Worm (Caenorhabditis elegans) whole organism, L4 larva: ENCODE data around the gene C32H11.3.

Source experiments
- F10B5.3 ChIP-seq: sonication (generic microtip); optimal IDR thresholded peaks from 2 replicates; lab custom pipeline; 2016; ENCODE audit warnings: mild to moderate bottlenecking, missing genetic modification characterization, missing compliant biosample characterization
- F44E2.7 ChIP-seq: fragments of 200-800 bp; sonication (Bioruptor generic); IDR thresholded peaks from 2 replicates; pipeline ENCODE4 v2.1.2; 2022; ENCODE audit warnings: missing genetic modification characterization, missing compliant biosample characterization
- Y105C5A.15 ChIP-seq: fragments of 200-800 bp; sonication (Bioruptor generic); IDR thresholded peaks from 2 replicates; pipeline ENCODE4 v1.3.6; 2022; ENCODE audit warnings: missing genetic modification characterization, missing compliant biosample characterization
- Y5F2A.4 ChIP-seq: fragments of 200-800 bp; sonication (Bioruptor generic); optimal IDR thresholded peaks from 2 replicates; lab custom pipeline; 2018; ENCODE audit warnings: mild to moderate bottlenecking, missing genetic modification characterization, missing compliant biosample characterization
- aly-2 ChIP-seq: sonication (generic microtip); optimal IDR thresholded peaks from 2 replicates; lab custom pipeline; 2018; ENCODE audit warnings: missing biosample characterization, missing genetic modification characterization
- ceh-20 ChIP-seq: fragments of 200-800 bp; sonication (Bioruptor generic); IDR thresholded peaks from 2 replicates; pipeline ENCODE4 v1.3.6; 2022; ENCODE audit warnings: missing genetic modification reagents, missing genetic modification characterization, missing compliant biosample characterization
- ces-1 ChIP-seq: fragments of 150-350 bp; sonication (generic microtip); optimal IDR thresholded peaks from 4 replicates; lab custom pipeline; 2014; ENCODE audit warnings: missing biosample characterization, missing genetic modification reagents, missing genetic modification characterization
- daf-8 ChIP-seq: fragments of 200-800 bp; sonication (Bioruptor generic); IDR thresholded peaks from 2 replicates; pipeline ENCODE4 v1.3.6; 2022; ENCODE audit warnings: missing genetic modification characterization, missing compliant biosample characterization
- dmd-6 ChIP-seq: fragments of 200-800 bp; sonication (Bioruptor generic); IDR thresholded peaks from 2 replicates; pipeline ENCODE4 v1.3.6; 2022; ENCODE audit warnings: missing genetic modification reagents, missing genetic modification characterization, missing compliant biosample characterization
- dve-1 ChIP-seq: sonication (generic microtip); optimal IDR thresholded peaks from 2 replicates; lab custom pipeline; 2017; ENCODE audit warnings: antibody characterized with exemption, mild to moderate bottlenecking, missing genetic modification characterization, missing compliant biosample characterization; ENCODE audit not compliant: insufficient read depth
- egl-27 ChIP-seq: sonication (generic microtip); optimal IDR thresholded peaks from 3 replicates; lab custom pipeline; 2017; ENCODE audit warnings: missing biosample characterization, missing genetic modification reagents, missing genetic modification characterization
- egl-43 ChIP-seq: fragments of 200-800 bp; sonication (Bioruptor generic); IDR thresholded peaks from 2 replicates; pipeline ENCODE4 v1.3.6; 2022; ENCODE audit warnings: missing genetic modification reagents, missing genetic modification characterization, missing compliant biosample characterization
- fkh-10 ChIP-seq: fragments of 150-350 bp; optimal IDR thresholded peaks from 2 replicates; lab custom pipeline; 2014; ENCODE audit warnings: missing biosample characterization, missing genetic modification reagents, missing genetic modification characterization
- fos-1 ChIP-seq: fragments of 150-350 bp; optimal IDR thresholded peaks from 2 replicates; lab custom pipeline; 2014; ENCODE audit warnings: missing biosample characterization, missing genetic modification characterization
- gei-8 ChIP-seq: fragments of 200-800 bp; sonication (Bioruptor generic); optimal IDR thresholded peaks from 2 replicates; lab custom pipeline; 2018; ENCODE audit warnings: mild to moderate bottlenecking, missing genetic modification characterization, missing compliant biosample characterization
- hlh-11 ChIP-seq: fragments of 200-800 bp; sonication (Bioruptor generic); optimal IDR thresholded peaks from 2 replicates; lab custom pipeline; 2018; ENCODE audit warnings: mild to moderate bottlenecking, missing genetic modification characterization, missing compliant biosample characterization
- hmg-1.1 ChIP-seq: fragments of 200-800 bp; sonication (Bioruptor generic); IDR thresholded peaks from 2 replicates; pipeline ENCODE4 v1.3.6; 2022; ENCODE audit warnings: missing genetic modification reagents, missing genetic modification characterization, missing compliant biosample characterization
- lin-15B ChIP-seq: fragments of 150-350 bp; sonication (generic microtip); optimal IDR thresholded peaks from 3 replicates; lab custom pipeline; 2014; ENCODE audit warnings: missing biosample characterization, missing genetic modification characterization
- lin-29 ChIP-seq: fragments of 200-800 bp; sonication (Bioruptor generic); IDR thresholded peaks from 2 replicates; pipeline ENCODE4 v1.3.6; 2022; ENCODE audit warnings: missing genetic modification reagents, missing genetic modification characterization, missing compliant biosample characterization
- lir-3 ChIP-seq: sonication (generic microtip); optimal IDR thresholded peaks from 2 replicates; lab custom pipeline; 2016; ENCODE audit warnings: mild to moderate bottlenecking, missing genetic modification characterization, missing compliant biosample characterization
- madf-9 ChIP-seq: fragments of 200-800 bp; sonication (Bioruptor generic); conservative IDR thresholded peaks from 2 replicates; pipeline ENCODE4 v1.3.6; 2022; ENCODE audit warnings: missing genetic modification reagents, missing genetic modification characterization, missing compliant biosample characterization
- mdl-1 ChIP-seq, 2 experiments: fragments of 150-350 bp in 1 of 2; sonication (generic microtip) in 1 of 2; optimal IDR thresholded peaks; 2 replicates each; lab custom pipeline; 2014 to 2017; ENCODE audit warnings: missing biosample characterization in 2 of 2, missing genetic modification characterization in 2 of 2
- mep-1 ChIP-seq: fragments of 150-350 bp; sonication (generic microtip); optimal IDR thresholded peaks from 3 replicates; lab custom pipeline; 2014; ENCODE audit warnings: missing biosample characterization, missing genetic modification characterization
- nhr-111 ChIP-seq: fragments of 200-800 bp; sonication (Bioruptor generic); optimal IDR thresholded peaks from 2 replicates; lab custom pipeline; 2018; ENCODE audit warnings: mild to moderate bottlenecking, missing genetic modification characterization, missing compliant biosample characterization
- nhr-28 ChIP-seq: fragments of 150-350 bp; optimal IDR thresholded peaks from 2 replicates; lab custom pipeline; 2014; ENCODE audit warnings: missing biosample characterization, missing genetic modification characterization
- nhr-41 ChIP-seq: fragments of 200-800 bp; sonication (Bioruptor generic); IDR thresholded peaks from 2 replicates; pipeline ENCODE4 v1.3.6; 2022; ENCODE audit warnings: missing genetic modification reagents, missing genetic modification characterization, missing compliant biosample characterization
- nhr-48 ChIP-seq: sonication (generic microtip); optimal IDR thresholded peaks from 2 replicates; lab custom pipeline; 2016; ENCODE audit warnings: mild to moderate bottlenecking, missing genetic modification characterization, missing compliant biosample characterization
- nhr-6 ChIP-seq: fragments of 150-350 bp; optimal IDR thresholded peaks from 2 replicates; lab custom pipeline; 2014; ENCODE audit warnings: missing biosample characterization, missing genetic modification characterization
- nhr-77 ChIP-seq: fragments of 150-350 bp; optimal IDR thresholded peaks from 2 replicates; lab custom pipeline; 2014; ENCODE audit warnings: missing biosample characterization, missing genetic modification characterization
- pha-4 ChIP-seq, 2 experiments: fragments of 150-350 bp in 1 of 2; fragments of 200-800 bp in 1 of 2; sonication (Bioruptor generic) in 1 of 2; IDR thresholded peaks in 1 of 2; optimal IDR thresholded peaks in 1 of 2; 2 replicates each; pipeline versions ENCODE4 v1.3.6 to Lab custom; 2014 to 2022; ENCODE audit warnings: missing genetic modification characterization in 2 of 2, missing genetic modification reagents in 2 of 2, missing biosample characterization in 1 of 2, missing compliant biosample characterization in 1 of 2
- php-3 ChIP-seq: fragments of 200-800 bp; sonication (Bioruptor generic); IDR thresholded peaks from 2 replicates; pipeline ENCODE4 v1.3.6; 2022; ENCODE audit warnings: missing genetic modification reagents, missing genetic modification characterization, missing compliant biosample characterization
- pqm-1 ChIP-seq: sonication (generic microtip); optimal IDR thresholded peaks from 2 replicates; lab custom pipeline; 2017; ENCODE audit warnings: missing biosample characterization, missing genetic modification characterization
- rbr-2 ChIP-seq: sonication (generic microtip); optimal IDR thresholded peaks from 2 replicates; lab custom pipeline; 2016; ENCODE audit warnings: missing genotype, missing genetic modification characterization, missing compliant biosample characterization
- saeg-2 ChIP-seq: fragments of 200-800 bp; sonication (Bioruptor generic); IDR thresholded peaks from 2 replicates; pipeline ENCODE4 v1.3.6; 2022; ENCODE audit warnings: missing genetic modification reagents, missing genetic modification characterization, missing compliant biosample characterization
- skn-1 ChIP-seq: fragments of 150-350 bp; optimal IDR thresholded peaks from 2 replicates; lab custom pipeline; 2014; ENCODE audit warnings: missing biosample characterization, missing genetic modification characterization
- snpc-1.2 ChIP-seq: fragments of 200-800 bp; sonication (Bioruptor generic); IDR thresholded peaks from 2 replicates; pipeline ENCODE4 v1.3.6; 2022; ENCODE audit warnings: missing genetic modification reagents, missing genetic modification characterization, missing compliant biosample characterization
- snpc-4 ChIP-seq: fragments of 150-350 bp; optimal IDR thresholded peaks from 2 replicates; lab custom pipeline; 2014; ENCODE audit warnings: missing biosample characterization, missing genetic modification characterization
- spr-1 ChIP-seq: sonication (generic microtip); optimal IDR thresholded peaks from 2 replicates; lab custom pipeline; 2016; ENCODE audit warnings: mild to moderate bottlenecking, missing genetic modification characterization, missing compliant biosample characterization
- spr-3 ChIP-seq: fragments of 200-800 bp; sonication (Bioruptor generic); optimal IDR thresholded peaks from 2 replicates; lab custom pipeline; 2018; ENCODE audit warnings: mild to moderate bottlenecking, missing genetic modification characterization, missing compliant biosample characterization
- unc-39 ChIP-seq: sonication (generic microtip); optimal IDR thresholded peaks from 2 replicates; lab custom pipeline; 2017; ENCODE audit warnings: missing biosample characterization, missing genetic modification characterization
- zfp-2 ChIP-seq: sonication (generic microtip); optimal IDR thresholded peaks from 2 replicates; lab custom pipeline; 2016; ENCODE audit warnings: mild to moderate bottlenecking, missing genetic modification characterization, missing compliant biosample characterization

Gene C32H11.3

ce11 chrIV:12918256-12918655 lies at the start of gene C32H11.3:
Gene C32H11.3, plus strand, starts transcription at chrIV:12918556.
- no peak for TF ChIP-seq nhr-41 (GFP tag; lab: Robert Waterston, UW)
- TF ChIP-seq hmg-1.1 (GFP tag; lab: Robert Waterston, UW), result no peak
- no peak for TF ChIP-seq unc-39 (tag; lab: Kevin White, UChicago)
- no peak for TF ChIP-seq fos-1 (tag; lab: Kevin White, UChicago)
- no peak for TF ChIP-seq fkh-10 (GFP tag; lab: Kevin White, UChicago)
- no peak for TF ChIP-seq nhr-111 (GFP tag; lab: Kevin White, UChicago)
- no peak for TF ChIP-seq egl-43 (GFP tag; lab: Robert Waterston, UW)
- TF ChIP-seq daf-8 (GFP tag; lab: Robert Waterston, UW), result no peak
- no peak for TF ChIP-seq rbr-2 (tag; lab: Kevin White, UChicago)
- no peak for TF ChIP-seq php-3 (GFP tag; lab: Robert Waterston, UW)
- TF ChIP-seq nhr-77 (tag; lab: Kevin White, UChicago), result no peak

- TF ChIP-seq nhr-28 (tag; lab: Kevin White, UChicago) (peak; percentile 11), egl-27 (tag; lab: Kevin White, UChicago) (no peak), snpc-1.2 (GFP tag; lab: Robert Waterston, UW) (no peak), pqm-1 (peak; percentile 73), dmd-6 (peak; percentile 71; the same call in 1 of the 2 replicates), zfp-2 (tag; lab: Kevin White, UChicago) (no peak), nhr-48 (peak; percentile 4), hlh-11 (peak; percentile 44), madf-9 (GFP tag; lab: Robert Waterston, UW) (no peak)
Measured at ce11 chrIV:12869383-12869782, 49.0 kb upstream of the C32H11.3 start.

ce11 chrIV:12869812-12870211 lies 48.5 kb upstream of the C32H11.3 start:
- TF ChIP-seq dve-1 (tag; lab: Kevin White, UChicago) (no peak), aly-2 (no peak), lir-3 (no peak), F10B5.3 (tag; lab: Kevin White, UChicago) (no peak), nhr-6 (tag; lab: Kevin White, UChicago) (no peak), nhr-41 (GFP tag; lab: Robert Waterston, UW) (no peak), ceh-20 (GFP tag; lab: Robert Waterston, UW) (no peak), mep-1 (tag; lab: Kevin White, UChicago) (no peak), Y105C5A.15 (GFP tag; lab: Robert Waterston, UW) (no peak), saeg-2 (GFP tag; lab: Robert Waterston, UW) (no peak), snpc-4 (no peak), pha-4 (GFP tag; IDR thresholded peaks at IDR 0.05; lab: Robert Waterston, UW) (no peak), pha-4 (tag; optimal IDR thresholded peaks at IDR 0.05; lab: Kevin White, UChicago) (no peak), lin-29 (GFP tag; lab: Robert Waterston, UW) (no peak), gei-8 (GFP tag; lab: Kevin White, UChicago) (no peak), spr-3 (no peak), mdl-1 (tag; optimal IDR thresholded peaks at IDR 0.05; lab: Kevin White, UChicago) (no peak), lin-15B (no peak), skn-1 (tag; lab: Kevin White, UChicago) (no peak)

- TF ChIP-seq nhr-28 (tag; lab: Kevin White, UChicago), result peak; percentile 8
- TF ChIP-seq php-3 (GFP tag; lab: Robert Waterston, UW), result peak; percentile 70
- no peak for TF ChIP-seq Y5F2A.4 (GFP tag; lab: Kevin White, UChicago)
- TF ChIP-seq dmd-6, result peak; percentile 21; the same call in 1 of the 2 replicates
- no peak for TF ChIP-seq ces-1
- no peak for TF ChIP-seq lir-3
- TF ChIP-seq egl-43 (GFP tag; lab: Robert Waterston, UW), result no peak
- no peak for TF ChIP-seq spr-1
- TF ChIP-seq F44E2.7 (GFP tag; lab: Robert Waterston, UW), result no peak
Measured at ce11 chrIV:12870315-12870714, 48.0 kb upstream of the C32H11.3 start.
